Worm (Caenorhabditis elegans): ENCODE measurements around the gene fipr-15.

The fipr-15 gene

DNA sequence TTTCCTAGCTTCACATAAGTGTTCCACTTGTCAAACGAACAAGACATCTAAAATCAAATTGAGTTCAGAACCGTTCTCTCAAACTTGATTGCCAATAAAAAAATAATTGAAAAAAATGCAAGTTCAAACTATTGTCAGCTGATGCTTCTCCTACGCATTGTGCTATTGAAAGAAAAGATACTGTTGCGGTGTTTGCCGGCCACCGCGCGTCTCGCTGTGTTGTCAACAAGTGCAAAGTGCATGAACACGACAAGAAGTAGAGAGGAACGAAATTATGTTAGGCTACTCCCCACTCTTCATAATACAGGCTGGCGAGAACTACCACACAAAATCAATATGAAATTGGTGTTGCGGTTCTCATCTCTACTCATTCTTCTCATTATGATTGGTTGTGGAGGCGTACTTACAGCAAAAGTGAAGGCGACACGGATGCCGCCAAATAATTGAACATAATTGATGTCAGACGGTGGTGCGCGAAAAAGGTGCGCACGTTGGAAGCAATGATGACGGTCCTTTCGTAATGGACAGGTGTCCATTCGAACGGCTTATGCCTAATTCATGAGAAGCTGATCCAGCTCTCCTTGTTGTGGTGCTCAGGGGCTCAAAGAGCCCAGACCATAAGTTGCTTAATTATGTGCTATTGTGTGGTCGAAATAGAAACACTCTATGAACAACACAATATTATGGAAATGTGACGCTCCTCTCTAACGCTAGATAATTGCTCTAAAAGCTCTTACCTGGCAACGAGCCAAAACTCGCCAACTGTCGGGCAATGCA lies 12.8 kb upstream of the fipr-15 start:
- TF ChIP-seq him-1 (tag; optimal IDR thresholded peaks at IDR 0.05), result no peak
- no peak for TF ChIP-seq dao-5 (tag; optimal IDR thresholded peaks at IDR 0.05)
- no peak for TF ChIP-seq W03F9.2 (tag; optimal IDR thresholded peaks at IDR 0.05)

DNA sequence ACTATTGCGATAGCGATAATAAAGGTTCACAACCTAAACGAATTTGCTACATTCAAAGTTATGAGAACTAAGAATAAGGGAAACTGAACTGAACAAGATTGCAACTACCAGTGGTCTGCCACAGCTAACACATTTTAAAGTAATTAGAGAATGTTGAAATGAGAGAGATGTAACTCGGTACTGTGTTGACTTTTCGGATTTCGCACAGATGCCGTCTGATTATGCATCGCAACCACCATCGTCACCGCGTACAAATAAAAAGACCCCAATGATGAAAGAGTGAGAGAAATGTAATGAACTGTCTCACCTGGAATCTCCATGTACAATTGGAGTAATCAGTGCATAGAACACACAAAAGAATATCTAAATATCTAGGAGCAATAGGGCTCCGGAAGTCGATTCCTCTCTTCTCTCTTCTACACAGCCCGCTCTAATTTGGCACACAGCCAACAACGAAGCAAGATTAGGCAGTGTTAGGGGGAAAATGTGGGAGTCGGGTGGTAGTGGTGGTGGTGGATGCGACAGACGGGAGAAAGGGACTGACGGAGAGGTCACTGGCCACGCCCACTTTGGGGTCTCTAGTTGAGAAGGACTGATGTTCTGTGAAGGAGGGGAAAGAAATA lies 11.6 kb upstream of the fipr-15 start, which contains the start of gene F13E9.11:
Gene F13E9.11 (minus strand): TSS at position 507 of the 623 bp plus-strand sequence.
- TF ChIP-seq dao-5 (tag; optimal IDR thresholded peaks at IDR 0.05) (no peak), W03F9.2 (tag; optimal IDR thresholded peaks at IDR 0.05) (no peak), him-1 (tag; optimal IDR thresholded peaks at IDR 0.05) (no peak)

DNA sequence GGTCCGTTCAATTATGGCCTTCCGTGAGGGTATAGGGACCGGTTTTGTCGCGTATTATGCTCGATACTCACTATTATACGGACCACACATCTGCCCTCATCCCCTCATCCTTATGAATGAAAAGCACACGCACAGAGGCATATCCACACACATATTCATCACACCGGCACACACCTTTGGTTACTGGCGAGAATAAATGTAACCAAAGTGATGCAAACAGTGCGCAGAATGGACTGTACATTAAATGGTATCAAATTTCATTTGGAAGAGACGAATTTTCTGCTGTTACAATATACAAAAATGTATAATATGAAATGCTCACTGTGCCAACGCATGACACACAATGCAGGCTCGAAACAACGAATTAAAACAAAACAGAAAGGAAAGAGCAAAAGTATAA lies 10.7 kb upstream of the fipr-15 start:
- TF ChIP-seq him-1 (tag; optimal IDR thresholded peaks at IDR 0.05), result no peak
- TF ChIP-seq W03F9.2 (tag; optimal IDR thresholded peaks at IDR 0.05), result no peak
- no peak for TF ChIP-seq dao-5 (tag; optimal IDR thresholded peaks at IDR 0.05)

DNA sequence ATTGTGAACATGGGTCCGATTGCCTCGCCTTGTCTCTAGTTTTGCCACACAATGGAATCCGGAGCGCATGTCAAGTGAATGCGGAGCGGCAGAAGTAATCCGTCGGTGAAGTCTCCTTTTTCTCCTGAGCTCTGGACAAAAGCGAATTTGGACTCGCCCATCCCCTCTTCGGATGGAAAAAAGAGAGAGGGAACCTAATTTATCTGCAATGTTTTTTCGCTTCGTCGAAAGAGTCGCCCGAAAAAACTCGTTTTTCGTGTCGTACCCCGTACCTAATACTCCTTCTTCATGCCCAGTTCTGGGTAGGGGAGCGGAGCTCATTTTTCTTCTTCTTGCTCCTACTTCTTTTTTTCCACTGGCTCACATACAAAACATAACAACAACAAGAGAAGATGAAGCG lies 10.2 kb upstream of the fipr-15 start:
- TF ChIP-seq dao-5 (tag; optimal IDR thresholded peaks at IDR 0.05) (no peak), W03F9.2 (tag; optimal IDR thresholded peaks at IDR 0.05) (no peak), him-1 (tag; optimal IDR thresholded peaks at IDR 0.05) (peak; percentile 1)

DNA sequence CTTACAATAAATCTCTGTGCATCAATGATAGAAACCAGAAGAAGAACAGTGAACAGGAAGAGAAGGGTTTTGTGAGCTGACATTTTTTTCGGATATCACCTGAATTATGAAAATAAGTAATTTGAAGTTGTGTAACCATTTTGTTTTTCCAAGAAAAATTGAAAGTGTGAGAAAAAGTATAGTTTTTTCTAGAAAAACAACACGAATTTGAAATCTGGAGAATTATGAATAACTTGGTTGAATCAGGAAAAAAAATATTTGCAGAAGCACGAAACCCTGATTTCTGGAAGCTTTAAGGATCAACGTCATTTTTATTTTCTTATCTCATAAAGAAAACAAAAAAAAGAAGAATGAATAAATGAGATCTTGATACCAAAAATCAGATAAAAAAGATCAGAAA lies 5.8 kb upstream of the fipr-15 start, which contains the start of gene F13E9.12:
Gene F13E9.12 (minus strand): TSS at position 101 of the 400 bp plus-strand sequence.
- TF ChIP-seq dao-5 (tag; optimal IDR thresholded peaks at IDR 0.05), result no peak
- no peak for TF ChIP-seq him-1 (tag; optimal IDR thresholded peaks at IDR 0.05)
- no peak for TF ChIP-seq W03F9.2 (tag; optimal IDR thresholded peaks at IDR 0.05)

DNA sequence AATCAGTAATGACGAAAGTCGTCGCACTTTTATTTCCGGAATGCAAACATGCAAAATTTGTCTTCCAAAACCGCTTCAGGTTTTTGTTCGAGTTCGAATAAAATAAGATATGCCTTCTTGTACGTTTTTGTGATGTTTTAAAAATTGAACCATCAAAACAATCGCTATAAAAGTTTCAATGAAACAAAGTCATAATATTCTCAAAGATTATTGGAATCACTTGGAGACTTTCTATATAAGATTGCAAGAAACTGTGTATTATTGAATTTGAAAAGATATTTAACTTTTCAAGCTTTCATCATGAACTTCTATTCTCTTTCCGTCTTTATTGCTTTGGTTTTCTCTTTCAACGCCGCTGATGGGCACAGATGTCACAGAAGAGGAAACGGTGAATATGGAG lies 3.5 kb upstream of the fipr-15 start, which contains the start of gene fipr-14:
Gene fipr-14 (plus strand): TSS at position 301 of the 400 bp plus-strand sequence.
- no peak for TF ChIP-seq W03F9.2 (tag; optimal IDR thresholded peaks at IDR 0.05)
- TF ChIP-seq dao-5 (tag; optimal IDR thresholded peaks at IDR 0.05), result no peak
- no peak for TF ChIP-seq him-1 (tag; optimal IDR thresholded peaks at IDR 0.05)

DNA sequence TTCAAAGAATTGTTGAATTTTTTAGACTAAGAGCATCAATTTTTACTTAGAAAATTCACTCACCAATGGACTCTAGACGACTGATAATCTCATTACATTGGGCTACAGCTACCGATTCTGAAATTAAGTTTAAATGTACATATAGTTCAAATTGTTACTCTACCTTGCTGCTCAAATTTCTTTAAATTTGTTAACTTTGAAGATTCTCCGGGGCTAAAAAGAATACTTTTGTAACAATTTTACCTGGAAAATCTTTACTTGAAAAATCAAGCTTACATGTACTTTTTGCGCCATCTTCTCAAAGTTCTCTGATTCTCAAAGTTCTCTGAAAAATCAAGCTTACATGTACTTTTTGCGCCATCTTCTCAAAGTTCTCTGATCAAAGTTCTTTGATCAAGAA lies 822 bp upstream of the fipr-15 start, which contains the start of gene sdz-13:
Gene sdz-13 (minus strand): TSS at position 101 of the 400 bp plus-strand sequence.
- no peak for TF ChIP-seq dao-5 (tag; optimal IDR thresholded peaks at IDR 0.05)
- no peak for TF ChIP-seq W03F9.2 (tag; optimal IDR thresholded peaks at IDR 0.05)
- no peak for TF ChIP-seq him-1 (tag; optimal IDR thresholded peaks at IDR 0.05)

DNA sequence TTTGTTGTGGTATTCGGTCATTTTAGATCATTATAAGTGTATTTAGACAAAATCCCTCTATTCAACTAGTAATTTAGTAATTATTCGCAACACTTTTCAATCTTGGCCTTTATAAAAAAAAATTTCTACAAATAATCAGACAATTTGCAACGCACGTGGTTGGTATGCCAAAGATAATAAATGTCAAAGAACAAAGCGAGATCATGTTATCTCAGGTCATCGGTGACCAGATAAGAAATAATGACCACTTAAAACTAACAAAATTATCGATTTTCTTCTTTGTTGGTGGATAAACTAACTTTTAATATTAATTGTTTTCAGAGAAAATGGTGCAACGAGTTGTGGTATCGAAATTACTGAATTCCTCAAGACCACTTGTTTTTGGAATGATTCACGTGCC lies 866 bp downstream of the fipr-15 start, which contains the start of gene F13E9.13:
Gene F13E9.13 (plus strand): TSS at position 317 of the 400 bp plus-strand sequence.
- TF ChIP-seq him-1 (tag; optimal IDR thresholded peaks at IDR 0.05) (no peak), dao-5 (tag; optimal IDR thresholded peaks at IDR 0.05) (no peak), W03F9.2 (tag; optimal IDR thresholded peaks at IDR 0.05) (no peak)

DNA sequence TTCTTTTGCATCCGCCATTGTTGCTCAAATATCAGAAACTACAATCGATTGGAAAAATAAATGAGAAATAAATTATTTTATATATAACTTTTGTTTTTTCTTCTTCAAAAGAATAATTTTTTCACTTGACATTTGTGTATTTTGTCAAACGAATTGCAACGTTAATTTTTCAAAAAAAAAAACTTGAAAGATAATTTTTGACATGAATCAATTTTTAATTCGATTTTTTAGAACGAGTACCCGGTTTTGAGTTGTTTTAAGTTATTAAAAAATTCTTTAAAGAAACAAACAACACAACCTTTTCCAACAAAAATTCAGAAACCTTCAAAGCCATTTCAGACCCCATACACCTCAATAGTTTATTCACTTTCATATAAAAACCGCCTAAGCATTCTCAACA lies 3.9 kb downstream of the fipr-15 start, which contains the start of gene F13E9.5:
Gene F13E9.5 (minus strand): TSS at position 101 of the 400 bp plus-strand sequence.
- TF ChIP-seq dao-5 (tag; optimal IDR thresholded peaks at IDR 0.05) (no peak), him-1 (tag; optimal IDR thresholded peaks at IDR 0.05) (no peak), W03F9.2 (tag; optimal IDR thresholded peaks at IDR 0.05) (no peak)

DNA sequence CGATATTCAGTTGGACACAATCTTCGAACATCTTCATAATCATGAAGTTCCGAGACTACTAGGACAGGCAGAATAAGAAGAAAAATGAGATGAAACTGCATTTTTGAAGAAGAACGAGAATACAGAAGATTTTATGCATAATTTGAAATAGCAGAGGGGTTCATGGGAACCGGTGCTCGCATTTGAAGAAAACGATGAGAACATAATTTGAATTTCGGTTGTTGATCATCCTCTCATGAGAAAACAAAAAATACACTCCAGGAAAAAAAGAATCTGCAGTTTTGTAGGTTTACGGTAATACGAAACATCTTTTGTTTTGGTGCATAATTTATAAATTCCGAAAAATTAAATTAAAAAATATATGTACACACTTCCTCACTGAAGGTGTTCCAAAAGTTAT lies 5.6 kb downstream of the fipr-15 start, which contains the start of gene srlf-11:
Gene srlf-11 (minus strand): TSS at position 101 of the 400 bp plus-strand sequence.
- TF ChIP-seq him-1 (tag; optimal IDR thresholded peaks at IDR 0.05) (no peak), dao-5 (tag; optimal IDR thresholded peaks at IDR 0.05) (no peak), W03F9.2 (tag; optimal IDR thresholded peaks at IDR 0.05) (no peak)

DNA sequence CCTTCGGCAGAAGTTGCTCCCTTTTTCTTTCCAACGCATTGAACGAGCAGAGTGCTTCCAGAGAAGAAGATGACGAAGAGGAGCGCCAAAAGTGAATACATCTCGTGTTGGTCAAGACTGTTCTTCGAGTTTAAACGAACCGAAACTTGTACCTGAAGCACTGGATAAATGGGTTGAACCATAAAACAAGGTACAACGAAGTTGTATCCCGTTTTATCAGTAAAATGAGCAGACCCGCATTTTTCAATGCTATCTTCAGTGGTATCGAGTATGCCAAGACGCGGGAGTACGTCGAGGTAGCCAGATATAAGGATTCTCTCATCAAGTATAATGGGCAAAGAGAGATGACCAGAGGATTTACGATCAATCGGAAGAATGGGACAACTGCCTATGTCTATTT lies 6.9 kb downstream of the fipr-15 start, which contains the start of gene F13E9.16:
Gene F13E9.16 (minus strand): TSS at position 101 of the 400 bp plus-strand sequence.
- no peak for TF ChIP-seq dao-5 (tag; optimal IDR thresholded peaks at IDR 0.05)
- TF ChIP-seq him-1 (tag; optimal IDR thresholded peaks at IDR 0.05), result no peak
- TF ChIP-seq W03F9.2 (tag; optimal IDR thresholded peaks at IDR 0.05), result no peak

DNA sequence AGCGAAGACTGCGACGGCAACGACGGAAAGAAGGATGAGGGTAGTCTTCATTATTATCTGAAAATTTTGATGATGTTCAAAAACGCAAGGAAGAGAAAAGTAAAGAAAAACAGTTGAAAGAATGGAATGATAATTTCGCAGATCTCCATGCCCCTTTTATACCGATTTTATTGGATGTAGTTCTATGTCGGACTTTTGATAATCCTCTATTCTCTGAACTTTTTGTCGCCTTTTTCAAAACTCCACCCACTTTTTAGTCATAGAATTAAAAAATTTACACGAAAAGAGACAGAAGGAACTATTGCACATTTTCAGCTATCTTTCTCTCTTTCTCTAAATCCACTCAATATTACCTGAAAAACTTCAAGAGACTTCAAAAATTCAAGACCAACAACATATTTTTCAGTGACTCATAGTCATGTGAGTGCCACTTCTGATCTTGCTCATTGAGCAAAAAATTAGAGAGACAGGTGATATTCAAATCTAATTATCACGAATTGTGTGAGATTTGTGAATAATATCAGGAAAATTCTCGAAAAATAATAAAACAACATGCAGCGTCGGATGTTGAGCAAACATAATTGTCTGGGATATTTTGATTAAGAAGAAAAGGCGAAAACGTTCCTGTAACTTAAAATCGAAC lies 9.6 kb downstream of the fipr-15 start, which contains the start of gene F13E9.15:
Gene F13E9.15 (minus strand): TSS at position 51 of the 643 bp plus-strand sequence.
- TF ChIP-seq dao-5 (tag; optimal IDR thresholded peaks at IDR 0.05) (no peak), him-1 (tag; optimal IDR thresholded peaks at IDR 0.05) (no peak), W03F9.2 (tag; optimal IDR thresholded peaks at IDR 0.05) (no peak)

DNA sequence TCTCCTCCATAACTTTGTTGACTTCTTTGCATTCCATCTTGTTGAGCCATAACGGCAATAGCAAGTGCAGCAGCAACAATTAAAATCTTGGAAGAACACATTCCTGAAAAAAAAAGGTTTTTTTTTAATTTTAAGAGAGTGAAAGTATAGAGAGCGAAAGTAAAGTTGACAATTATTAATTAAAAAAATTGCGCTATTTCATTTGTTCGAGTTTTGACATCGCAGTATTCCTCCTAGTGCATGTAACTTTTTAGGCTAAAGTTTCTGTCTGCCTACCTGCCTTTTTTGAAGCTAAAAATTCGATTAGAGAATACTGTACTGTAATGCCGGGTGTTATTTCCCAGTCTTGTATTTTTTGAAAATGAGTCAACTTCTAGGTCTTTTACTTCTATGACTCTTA lies 11.6 kb downstream of the fipr-15 start, which contains the start of gene srlf-12:
Gene srlf-12 (minus strand): TSS at position 101 of the 400 bp plus-strand sequence.
- TF ChIP-seq dao-5 (tag; optimal IDR thresholded peaks at IDR 0.05) (no peak), him-1 (tag; optimal IDR thresholded peaks at IDR 0.05) (no peak), W03F9.2 (tag; optimal IDR thresholded peaks at IDR 0.05) (no peak)
